Fruit fly (Drosophila melanogaster): Measurements from ENCODE around the gene Ubr3.
A peak's percentile ranks its signal among the peaks of the same experiment; 100 is the strongest.

The Ubr3 gene

DNA sequence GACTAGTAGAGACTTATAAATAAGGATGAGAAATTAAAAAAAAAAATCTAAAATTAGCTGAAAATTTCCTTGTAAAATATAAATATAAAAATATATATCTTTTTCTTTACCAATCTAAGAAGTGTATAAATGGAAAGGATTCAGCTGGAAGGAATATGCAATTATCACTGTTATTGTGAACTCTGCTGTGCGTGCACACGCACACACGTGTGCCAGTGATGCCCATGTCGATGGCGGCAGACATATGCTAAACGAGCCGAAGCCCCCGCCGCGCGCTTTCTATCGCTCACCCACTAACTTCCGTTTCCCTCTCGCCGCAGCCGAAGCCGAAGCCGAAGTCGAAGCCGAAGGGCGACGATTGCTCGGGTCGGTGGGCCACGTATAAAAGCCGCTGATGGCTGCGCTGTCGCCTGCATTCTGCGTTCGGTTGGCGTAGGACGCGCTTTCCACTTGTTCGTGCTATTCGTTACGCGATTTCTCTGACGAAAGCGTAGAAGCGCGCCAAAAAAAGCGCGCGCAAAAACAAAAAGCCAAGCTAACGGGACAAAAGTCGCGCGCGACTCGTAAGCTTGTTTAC is 59.6 kb downstream of the Ubr3 start, which contains the start of gene Tbh (continued):
- TF ChIP-seq Stat92E (GFP tag; optimal IDR thresholded peaks at IDR 0.05) (no peak), NfI (GFP tag; optimal IDR thresholded peaks at IDR 0.05) (peak; percentile 33), dati (GFP tag; IDR thresholded peaks at IDR 0.05) (no peak), Sox102F (GFP tag; optimal IDR thresholded peaks at IDR 0.05) (peak; percentile 38), shn (GFP tag; optimal IDR thresholded peaks at IDR 0.05) (no peak), CG8359 (GFP tag; optimal IDR thresholded peaks at IDR 0.05; ENCODE audit: borderline replicate concordance) (no peak), disco-r (GFP tag; optimal IDR thresholded peaks at IDR 0.05) (no peak), CG7839 (tag; optimal IDR thresholded peaks at IDR 0.05) (peak; percentile 41), hth (optimal IDR thresholded peaks at IDR 0.05) (no peak), CG5180 (GFP tag; optimal IDR thresholded peaks at IDR 0.05) (no peak), MTF-1 (GFP tag; optimal IDR thresholded peaks at IDR 0.05; ENCODE audit: borderline replicate concordance) (no peak), row (GFP tag; IDR thresholded peaks at IDR 0.05) (peak; percentile 63), CG7928 (GFP tag; optimal IDR thresholded peaks at IDR 0.05) (no peak), Fer3 (tag; optimal IDR thresholded peaks at IDR 0.05) (no peak), bcd (GFP tag; optimal IDR thresholded peaks at IDR 0.05) (peak; percentile 37), ro (GFP tag; IDR thresholded peaks at IDR 0.05) (no peak), dimm (GFP tag; IDR thresholded peaks at IDR 0.05) (no peak), slbo (GFP tag; IDR thresholded peaks at IDR 0.05) (peak; percentile 50), CG32772 (GFP tag; IDR thresholded peaks at IDR 0.05) (no peak), Asciz (GFP tag; optimal IDR thresholded peaks at IDR 0.05) (peak; percentile 8), dysf (GFP tag; IDR thresholded peaks at IDR 0.05) (peak; percentile 56; the same call in 1 of the 3 replicates), pho (GFP tag; optimal IDR thresholded peaks at IDR 0.05) (no peak), pita (GFP tag; optimal IDR thresholded peaks at IDR 0.05) (no peak), CG1647 (GFP tag; optimal IDR thresholded peaks at IDR 0.05) (no peak), tio (GFP tag; optimal IDR thresholded peaks at IDR 0.05) (no peak), CG30020 (tag; optimal IDR thresholded peaks at IDR 0.05) (no peak), Oli (tag; optimal IDR thresholded peaks at IDR 0.05) (peak; percentile 31), CG7745 (tag; optimal IDR thresholded peaks at IDR 0.05) (no peak), zf30C (GFP tag; optimal IDR thresholded peaks at IDR 0.05) (no peak), CG10431 (GFP tag; optimal IDR thresholded peaks at IDR 0.05) (no peak), en (GFP tag; optimal IDR thresholded peaks at IDR 0.05) (no peak), sens-2 (GFP tag; IDR thresholded peaks at IDR 0.05) (no peak), sob (GFP tag; IDR thresholded peaks at IDR 0.05) (no peak), sd (tag; optimal IDR thresholded peaks at IDR 0.05) (no peak), gsb (GFP tag; IDR thresholded peaks at IDR 0.05) (no peak), ERR (GFP tag; optimal IDR thresholded peaks at IDR 0.05) (no peak), CG6689 (GFP tag; IDR thresholded peaks at IDR 0.05) (peak; percentile 10; the same call in 1 of the 2 replicates), Dref (GFP tag; IDR thresholded peaks at IDR 0.05) (no peak), CG11696 (GFP tag; IDR thresholded peaks at IDR 0.05) (peak; percentile 60), ranshi (GFP tag; IDR thresholded peaks at IDR 0.05) (no peak), D19B (GFP tag; optimal IDR thresholded peaks at IDR 0.05) (no peak), CG30403 (GFP tag; optimal IDR thresholded peaks at IDR 0.05) (no peak), wdn (GFP tag; IDR thresholded peaks at IDR 0.05) (no peak), CG31441 (GFP tag; IDR thresholded peaks at IDR 0.05) (peak; percentile 45), YL-1 (GFP tag; optimal IDR thresholded peaks at IDR 0.05) (no peak), CG5953 (GFP tag; IDR thresholded peaks at IDR 0.05) (no peak), ara (GFP tag; IDR thresholded peaks at IDR 0.05) (no peak), gem (tag; optimal IDR thresholded peaks at IDR 0.05) (peak; percentile 52), CG1602 (GFP tag; optimal IDR thresholded peaks at IDR 0.05) (no peak), CG8765 (GFP tag; IDR thresholded peaks at IDR 0.05) (no peak), ash1 (GFP tag; optimal IDR thresholded peaks at IDR 0.05) (no peak), Oaz (GFP tag; IDR thresholded peaks at IDR 0.05) (no peak)

Data from whole organism, embryonic.